Fruit fly (Drosophila melanogaster): ENCODE results near the gene CG7968.
A peak's percentile ranks its signal among the peaks of the same experiment; 100 is the strongest.

Gene CG7968

dm6 chr2L:13881939-13882338, 32.7 kb downstream of the CG7968 start (continued):
- TF ChIP-seq CG18599 (GFP tag; optimal IDR thresholded peaks at IDR 0.05): peak; percentile 68
- peak; percentile 24 for TF ChIP-seq HLH54F (GFP tag; optimal IDR thresholded peaks at IDR 0.05)
- TF ChIP-seq HLHmδ (GFP tag; optimal IDR thresholded peaks at IDR 0.05): no peak
- no peak for TF ChIP-seq Drgx (GFP tag; IDR thresholded peaks at IDR 0.05)
- TF ChIP-seq ewg (GFP tag; optimal IDR thresholded peaks at IDR 0.05): no peak
- no peak for TF ChIP-seq Abd-B (GFP tag; optimal IDR thresholded peaks at IDR 0.05)
- peak; percentile 8 for TF ChIP-seq bcd (GFP tag; optimal IDR thresholded peaks at IDR 0.05)
- no peak for TF ChIP-seq en (GFP tag; optimal IDR thresholded peaks at IDR 0.05)
- peak; percentile 81 for TF ChIP-seq Hmr (GFP tag; optimal IDR thresholded peaks at IDR 0.05)
- TF ChIP-seq Ada2b (GFP tag; IDR thresholded peaks at IDR 0.05): no peak
- no peak for TF ChIP-seq CG6272 (GFP tag; IDR thresholded peaks at IDR 0.05)
- peak; percentile 7 for TF ChIP-seq scrt (GFP tag; optimal IDR thresholded peaks at IDR 0.05)
- TF ChIP-seq CG32772 (GFP tag; IDR thresholded peaks at IDR 0.05): no peak
- peak; percentile 55 for TF ChIP-seq sens (GFP tag)
- peak; percentile 6 for TF ChIP-seq CG9817 (tag; optimal IDR thresholded peaks at IDR 0.05)
- no peak for TF ChIP-seq Deaf1 (tag; optimal IDR thresholded peaks at IDR 0.05)
- peak; percentile 16 for TF ChIP-seq cwo (GFP tag; optimal IDR thresholded peaks at IDR 0.05)
- peak; percentile 80 for TF ChIP-seq lab (GFP tag; optimal IDR thresholded peaks at IDR 0.05)
- TF ChIP-seq disco-r (GFP tag; optimal IDR thresholded peaks at IDR 0.05): peak; percentile 42
- peak; percentile 19 for TF ChIP-seq CG7987 (GFP tag; optimal IDR thresholded peaks at IDR 0.05)
- TF ChIP-seq sd (tag; optimal IDR thresholded peaks at IDR 0.05): peak; percentile 61
- no peak for TF ChIP-seq CG12071 (GFP tag; optimal IDR thresholded peaks at IDR 0.05)
- TF ChIP-seq CG8290 (GFP tag; optimal IDR thresholded peaks at IDR 0.05): no peak
- no peak for TF ChIP-seq CG8290 (tag; optimal IDR thresholded peaks at IDR 0.05)
- TF ChIP-seq ftz-f1 (GFP tag; optimal IDR thresholded peaks at IDR 0.05): no peak
- no peak for TF ChIP-seq Hr78 (GFP tag; optimal IDR thresholded peaks at IDR 0.05)
- TF ChIP-seq Dfd (GFP tag; optimal IDR thresholded peaks at IDR 0.05): no peak
- peak; percentile 48 for TF ChIP-seq BtbVII (GFP tag; optimal IDR thresholded peaks at IDR 0.05)
- TF ChIP-seq insv (GFP tag; optimal IDR thresholded peaks at IDR 0.05): no peak
- TF ChIP-seq CG3281 (GFP tag; optimal IDR thresholded peaks at IDR 0.05): peak; percentile 71
- TF ChIP-seq gt (GFP tag; IDR thresholded peaks at IDR 0.05): no peak
- peak; percentile 18 for TF ChIP-seq CoRest (tag; optimal IDR thresholded peaks at IDR 0.05)
- no peak for TF ChIP-seq CG33557 (GFP tag; optimal IDR thresholded peaks at IDR 0.05)
- no peak for TF ChIP-seq Hey (tag; optimal IDR thresholded peaks at IDR 0.05)
- TF ChIP-seq CG10267 (tag; optimal IDR thresholded peaks at IDR 0.05): no peak
- TF ChIP-seq HHEX (GFP tag; optimal IDR thresholded peaks at IDR 0.05): peak; percentile 17
- no peak for TF ChIP-seq knrl (GFP tag; IDR thresholded peaks at IDR 0.05; ENCODE audit: partially characterized antibody)
- TF ChIP-seq jing (GFP tag; optimal IDR thresholded peaks at IDR 0.05): no peak
- TF ChIP-seq tll (GFP tag; optimal IDR thresholded peaks at IDR 0.05): no peak
- peak; percentile 9 for TF ChIP-seq CG1233 (GFP tag; optimal IDR thresholded peaks at IDR 0.05)
- TF ChIP-seq kah (GFP tag; optimal IDR thresholded peaks at IDR 0.05): no peak
- TF ChIP-seq Meics (GFP tag; optimal IDR thresholded peaks at IDR 0.05): peak; percentile 61
- peak; percentile 23; the same call in 1 of the 3 replicates for TF ChIP-seq Dbx (GFP tag; IDR thresholded peaks at IDR 0.05)
- peak; percentile 28; the same call in 1 of the 2 replicates for TF ChIP-seq Atf6 (GFP tag; IDR thresholded peaks at IDR 0.05)
- peak; percentile 59 for TF ChIP-seq her (GFP tag; optimal IDR thresholded peaks at IDR 0.05)
- TF ChIP-seq cato (GFP tag; optimal IDR thresholded peaks at IDR 0.05; ENCODE audit: borderline replicate concordance): no peak
- no peak for TF ChIP-seq CG34422 (GFP tag; IDR thresholded peaks at IDR 0.05)
- peak; percentile 7; the same call in 1 of the 2 replicates for TF ChIP-seq Adf1 (GFP tag; IDR thresholded peaks at IDR 0.05)
- TF ChIP-seq GATAe (GFP tag; conservative IDR thresholded peaks at IDR 0.05): no peak
- TF ChIP-seq CG1529 (GFP tag; optimal IDR thresholded peaks at IDR 0.05): no peak
